Worm (Caenorhabditis elegans): Measurements from ENCODE around the gene irg-8.

ce11 chrV:453569-453968, 36.1 kb upstream of the irg-8 start, which contains the start of gene nhr-98:
- TF ChIP-seq pqm-1 (tag; optimal IDR thresholded peaks at IDR 0.05) (no peak), nhr-12 (tag; optimal IDR thresholded peaks at IDR 0.05) (no peak), lin-15B (tag; optimal IDR thresholded peaks at IDR 0.05) (no peak), ceh-16 (tag; optimal IDR thresholded peaks at IDR 0.05) (no peak), egl-27 (tag; optimal IDR thresholded peaks at IDR 0.05) (no peak), ceh-9 (tag; optimal IDR thresholded peaks at IDR 0.05) (no peak)
